Fruit fly (Drosophila melanogaster) whole organism, pupa: ENCODE measurements around the gene Pglym87.

ENCODE experiments used
- CG10348 ChIP-seq: fragments of 200-800 bp; sonication (Bioruptor generic); IDR thresholded peaks from 2 replicates; pipeline ENCODE4 v1.3.6; 2022; ENCODE audit warnings: missing biosample characterization, missing genetic modification characterization
- CG12605 ChIP-seq: fragments of 200-800 bp; sonication (Bioruptor generic); IDR thresholded peaks from 2 replicates; pipeline ENCODE4 v1.3.6; 2022; ENCODE audit warnings: missing biosample characterization, missing genetic modification characterization
- CG13204 ChIP-seq: fragments of 200-800 bp; sonication (Bioruptor generic); optimal IDR thresholded peaks from 2 replicates; lab custom pipeline; 2018; ENCODE audit warnings: missing biosample characterization, mild to moderate bottlenecking, missing genetic modification characterization, moderate library complexity
- CG14655 ChIP-seq: fragments of 200-800 bp; sonication (Bioruptor generic); optimal IDR thresholded peaks from 3 replicates; lab custom pipeline; 2017; ENCODE audit warnings: mild to moderate bottlenecking, missing biosample characterization, missing genetic modification reagents, missing genetic modification characterization
- CG15710 ChIP-seq: fragments of 200-800 bp; sonication (Bioruptor generic); optimal IDR thresholded peaks from 2 replicates; lab custom pipeline; 2018; ENCODE audit warnings: missing biosample characterization, mild to moderate bottlenecking, missing genetic modification characterization, moderate library complexity
- CG17806 ChIP-seq: fragments of 200-800 bp; sonication (Bioruptor generic); optimal IDR thresholded peaks from 2 replicates; lab custom pipeline; 2018; ENCODE audit warnings: missing biosample characterization, mild to moderate bottlenecking, missing genetic modification characterization, moderate library complexity
- CG32121 ChIP-seq: fragments of 200-800 bp; sonication (Bioruptor generic); IDR thresholded peaks from 2 replicates; pipeline ENCODE4 v1.3.6; 2022; ENCODE audit warnings: missing biosample characterization, missing genetic modification characterization
- CG34367 ChIP-seq: fragments of 200-800 bp; sonication (Bioruptor generic); optimal IDR thresholded peaks from 2 replicates; lab custom pipeline; 2018; ENCODE audit warnings: missing biosample characterization, mild to moderate bottlenecking, missing genetic modification characterization
- CG4496 ChIP-seq: fragments of 200-800 bp; sonication (Bioruptor generic); IDR thresholded peaks from 3 replicates; pipeline ENCODE4 v1.3.6; 2022; ENCODE audit warnings: missing biosample characterization, missing genetic modification characterization
- CG8159 ChIP-seq: fragments of 200-800 bp; sonication (Bioruptor generic); optimal IDR thresholded peaks from 3 replicates; lab custom pipeline; 2018; ENCODE audit warnings: missing biosample characterization, mild to moderate bottlenecking, missing genetic modification characterization, moderate library complexity
- CG8301 ChIP-seq: fragments of 200-800 bp; sonication (Bioruptor generic); optimal IDR thresholded peaks from 2 replicates; lab custom pipeline; 2018; ENCODE audit warnings: missing biosample characterization, mild to moderate bottlenecking, missing genetic modification characterization
- CG9948 ChIP-seq: fragments of 200-800 bp; sonication (Bioruptor generic); optimal IDR thresholded peaks from 2 replicates; lab custom pipeline; 2018; ENCODE audit warnings: missing biosample characterization, mild to moderate bottlenecking, missing genetic modification characterization, moderate library complexity
- D1 ChIP-seq: fragments of 200-800 bp; sonication (Bioruptor generic); optimal IDR thresholded peaks from 2 replicates; lab custom pipeline; 2018; ENCODE audit warnings: missing biosample characterization, mild to moderate bottlenecking, missing genetic modification characterization, moderate library complexity
- EcR ChIP-seq: fragments of 200-800 bp; sonication (Bioruptor generic); optimal IDR thresholded peaks from 3 replicates; lab custom pipeline; 2019; ENCODE audit warnings: missing biosample characterization, missing genetic modification characterization, mild to moderate bottlenecking, moderate library complexity, missing genetic modification reagents
- Ets98B ChIP-seq: fragments of 200-800 bp; sonication (Bioruptor generic); IDR thresholded peaks from 2 replicates; pipeline ENCODE4 v1.3.6; 2022; ENCODE audit warnings: missing biosample characterization, missing genetic modification characterization
- Pif1A ChIP-seq: fragments of 200-800 bp; sonication (Bioruptor generic); optimal IDR thresholded peaks from 3 replicates; lab custom pipeline; 2016; ENCODE audit warnings: missing biosample characterization, missing genetic modification characterization
- Pif1B ChIP-seq: fragments of 200-800 bp; sonication (Bioruptor generic); optimal IDR thresholded peaks from 3 replicates; lab custom pipeline; 2016; ENCODE audit warnings: missing biosample characterization, missing genetic modification characterization
- Snoo ChIP-seq: fragments of 200-800 bp; sonication (Bioruptor generic); optimal IDR thresholded peaks from 3 replicates; lab custom pipeline; 2017; ENCODE audit warnings: missing biosample characterization, mild to moderate bottlenecking, missing genetic modification characterization, inconsistent platforms
- fd96Ca ChIP-seq: fragments of 200-800 bp; sonication (Bioruptor generic); IDR thresholded peaks from 3 replicates; pipeline ENCODE4 v1.3.6; 2022; ENCODE audit warnings: missing biosample characterization, missing genetic modification characterization
- gl ChIP-seq: fragments of 200-800 bp; sonication (Bioruptor generic); optimal IDR thresholded peaks from 2 replicates; lab custom pipeline; 2018; ENCODE audit warnings: missing biosample characterization, mild to moderate bottlenecking, missing genetic modification characterization
- rn ChIP-seq: fragments of 200-800 bp; sonication (Bioruptor generic); IDR thresholded peaks from 2 replicates; pipeline ENCODE4 v1.3.6; 2022; ENCODE audit warnings: missing biosample characterization, missing genetic modification characterization

Gene Pglym87

DNA sequence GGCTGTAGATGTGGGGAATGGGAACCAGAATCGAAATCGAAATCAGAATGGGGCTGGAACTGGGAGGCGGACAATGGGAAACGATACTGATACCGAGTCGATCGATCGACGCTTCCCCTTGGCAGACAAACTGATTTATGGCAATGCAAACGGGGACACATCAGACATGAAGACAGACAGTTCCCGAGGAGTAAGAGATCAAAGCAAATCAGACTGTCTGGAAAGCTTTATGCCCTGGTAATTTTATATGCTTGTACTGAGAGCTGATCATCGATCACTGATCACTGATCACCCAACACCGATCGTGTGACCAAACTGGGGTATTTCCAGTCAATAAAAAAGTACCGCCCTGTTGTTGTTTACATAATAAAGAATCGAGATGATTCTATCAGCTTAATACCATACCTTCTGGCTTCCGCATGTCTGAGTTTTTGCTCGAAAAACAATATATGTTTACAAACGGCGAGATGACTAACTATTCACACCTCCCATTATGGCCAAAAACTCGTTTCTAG is 37.4 kb upstream of the Pglym87 start:
- no peak for TF ChIP-seq Ets98B (GFP tag; lab: Robert Waterston, UW)
- TF ChIP-seq rn (GFP tag; lab: Robert Waterston, UW), result no peak
- no peak for TF ChIP-seq CG17806
- TF ChIP-seq D1 (tag; lab: Kevin White, UChicago), result no peak
- TF ChIP-seq Snoo (tag; lab: Kevin White, UChicago), result no peak
- no peak for TF ChIP-seq CG12605 (GFP tag; lab: Robert Waterston, UW)
- no peak for TF ChIP-seq CG8159 (tag; lab: Kevin White, UChicago)
- no peak for TF ChIP-seq CG13204 (GFP tag; lab: Kevin White, UChicago)
- no peak for TF ChIP-seq EcR

DNA sequence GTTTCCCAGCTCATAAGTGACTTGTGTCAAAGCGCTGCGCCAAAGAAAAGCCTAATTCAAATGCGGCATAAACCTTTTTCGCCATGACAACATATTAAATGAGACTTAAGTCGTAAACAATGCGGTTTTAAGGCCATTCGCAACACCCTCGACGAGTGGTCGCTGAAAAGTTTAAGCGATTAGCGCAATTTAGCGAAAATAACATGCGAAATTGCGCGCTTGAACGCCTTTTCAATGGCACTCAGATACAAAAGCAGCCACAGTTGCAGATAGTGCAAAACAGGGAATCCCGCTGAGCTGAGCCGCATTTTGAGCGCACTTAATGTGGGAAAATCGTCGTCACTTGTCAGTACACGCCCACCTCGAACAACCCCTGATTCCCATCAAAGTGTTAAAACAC is 28.1 kb upstream of the Pglym87 start, which contains the start of gene CG44038:
TSS of gene CG44038 (plus strand) at position 301 of the 400 bp plus-strand sequence.
- TF ChIP-seq CG13204 (GFP tag; lab: Kevin White, UChicago) (no peak), CG34367 (tag; lab: Kevin White, UChicago) (no peak), CG9948 (tag; lab: Kevin White, UChicago) (no peak), fd96Ca (no peak), CG8301 (tag; lab: Kevin White, UChicago) (no peak), Ets98B (GFP tag; lab: Robert Waterston, UW) (no peak), CG14655 (GFP tag; lab: Kevin White, UChicago) (no peak), CG12605 (GFP tag; lab: Robert Waterston, UW) (no peak)

DNA sequence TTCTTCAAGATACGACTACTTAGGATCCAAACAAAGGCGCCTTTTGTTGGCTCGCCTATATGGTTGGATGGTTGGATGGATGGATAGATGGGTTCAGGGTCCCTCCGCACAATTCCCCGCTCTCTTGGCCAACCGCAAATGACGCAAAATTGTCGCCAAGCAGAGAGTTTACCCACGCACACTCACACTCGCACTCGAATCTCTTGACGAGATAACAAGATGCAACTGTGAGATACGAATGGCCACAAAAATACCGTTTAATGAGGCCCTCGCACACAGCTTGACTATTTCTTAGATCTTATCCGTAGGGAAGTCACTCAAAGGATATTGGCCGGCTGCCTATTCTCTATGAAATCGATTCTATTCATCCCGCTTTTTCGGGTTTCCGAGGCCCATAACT is 27.3 kb upstream of the Pglym87 start:
- TF ChIP-seq Snoo (tag; lab: Kevin White, UChicago), result no peak
- TF ChIP-seq CG17806, result no peak
- TF ChIP-seq CG9948 (tag; lab: Kevin White, UChicago), result no peak
- no peak for TF ChIP-seq Ets98B (GFP tag; lab: Robert Waterston, UW)
- TF ChIP-seq Pif1B (GFP tag; lab: Kevin White, UChicago), result no peak

DNA sequence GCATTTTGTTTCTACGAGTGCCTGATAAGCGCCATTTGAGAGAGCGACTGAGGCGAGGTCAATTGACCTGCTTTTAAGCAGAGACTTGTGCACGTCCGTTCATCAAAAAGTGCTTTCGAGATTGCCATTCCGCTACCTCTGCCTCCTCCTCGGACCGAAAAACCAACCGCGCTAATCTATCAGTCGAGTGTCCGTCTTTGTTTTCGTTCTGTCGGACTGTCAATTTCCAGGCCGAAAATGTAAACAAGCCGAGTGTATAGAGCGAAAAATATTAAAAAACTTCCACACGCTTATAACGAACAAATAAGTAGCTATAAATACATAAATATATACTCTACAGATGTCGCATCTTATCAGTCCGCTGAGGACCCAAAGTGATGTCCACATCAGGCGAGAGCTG is 26.5 kb upstream of the Pglym87 start:
- TF ChIP-seq EcR (peak; percentile 30), Pif1B (GFP tag; lab: Kevin White, UChicago) (no peak), CG9948 (tag; lab: Kevin White, UChicago) (no peak)

DNA sequence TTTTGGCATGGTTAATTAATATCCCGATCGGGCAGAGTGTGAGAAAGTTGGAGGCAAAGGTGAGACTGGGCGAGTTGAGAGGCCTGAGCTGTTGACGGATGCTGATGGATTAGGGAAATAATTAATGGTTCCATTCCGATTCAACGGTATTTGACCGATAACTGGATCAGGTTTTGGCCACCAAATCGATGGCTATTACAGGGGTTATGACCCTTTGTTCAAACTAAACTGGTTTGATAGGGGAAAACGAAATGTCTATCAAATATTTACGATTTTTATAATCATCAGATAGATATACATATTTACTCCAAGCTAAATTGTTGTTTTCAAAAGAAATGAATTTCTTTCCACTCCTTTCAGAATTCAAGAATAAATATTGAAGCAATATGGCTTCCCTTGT is 25.9 kb upstream of the Pglym87 start, which contains the start of the genes CG44037 and svp:
TSS of gene CG44037 (plus strand) at position 301 of the 400 bp plus-strand sequence.
TSS of gene svp (plus strand) at position 301 of the 400 bp plus-strand sequence.
- TF ChIP-seq CG8159 (tag; lab: Kevin White, UChicago) (no peak), CG13204 (GFP tag; lab: Kevin White, UChicago) (no peak), CG10348 (GFP tag; lab: Robert Waterston, UW) (no peak), CG8301 (tag; lab: Kevin White, UChicago) (no peak), Pif1B (GFP tag; lab: Kevin White, UChicago) (no peak), CG15710 (tag; lab: Kevin White, UChicago) (no peak), D1 (tag; lab: Kevin White, UChicago) (no peak), CG4496 (no peak), Pif1A (GFP tag; lab: Kevin White, UChicago) (no peak), CG32121 (GFP tag; lab: Robert Waterston, UW) (no peak), fd96Ca (no peak), CG34367 (tag; lab: Kevin White, UChicago) (no peak), rn (GFP tag; lab: Robert Waterston, UW) (no peak)

DNA sequence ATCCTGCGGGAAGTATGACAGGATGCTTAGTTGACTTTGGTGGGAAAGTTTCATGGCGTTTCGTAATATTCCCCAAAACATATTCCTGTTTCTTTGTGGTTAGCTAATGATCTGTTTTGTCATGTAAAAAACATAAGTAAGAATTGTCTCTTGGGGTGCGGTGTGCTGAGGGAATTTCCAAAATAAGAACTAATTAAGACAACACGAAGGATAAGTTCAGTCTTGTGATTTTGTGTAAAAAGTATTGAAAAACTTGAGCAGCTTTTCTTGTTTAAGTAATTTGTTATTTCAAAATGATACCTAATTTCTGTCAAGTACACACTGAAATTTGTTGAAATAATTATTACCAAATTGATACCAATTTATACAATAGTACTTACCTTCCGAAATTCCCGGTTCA is 21.4 kb upstream of the Pglym87 start, which contains the start of gene CG3942:
TSS of gene CG3942 (plus strand) at position 301 of the 400 bp plus-strand sequence.
- no peak for TF ChIP-seq CG9948 (tag; lab: Kevin White, UChicago)
- TF ChIP-seq CG12605 (GFP tag; lab: Robert Waterston, UW), result no peak
- TF ChIP-seq CG4496, result no peak
- no peak for TF ChIP-seq EcR
- TF ChIP-seq Snoo (tag; lab: Kevin White, UChicago), result no peak
- TF ChIP-seq D1 (tag; lab: Kevin White, UChicago), result no peak
- TF ChIP-seq CG34367 (tag; lab: Kevin White, UChicago), result no peak
- TF ChIP-seq CG15710 (tag; lab: Kevin White, UChicago), result no peak
- no peak for TF ChIP-seq gl (tag; lab: Kevin White, UChicago)
- TF ChIP-seq CG14655 (GFP tag; lab: Kevin White, UChicago), result no peak
- TF ChIP-seq Ets98B (GFP tag; lab: Robert Waterston, UW), result no peak
- TF ChIP-seq CG8301 (tag; lab: Kevin White, UChicago), result no peak
- no peak for TF ChIP-seq CG17806
- TF ChIP-seq Pif1B (GFP tag; lab: Kevin White, UChicago), result no peak
- TF ChIP-seq CG8159 (tag; lab: Kevin White, UChicago), result no peak
- no peak for TF ChIP-seq Pif1A (GFP tag; lab: Kevin White, UChicago)
- TF ChIP-seq rn (GFP tag; lab: Robert Waterston, UW), result no peak
